Fruit fly (Drosophila melanogaster) whole organism, embryonic: ENCODE measurements around the gene CBP.
A peak's percentile ranks its signal among the peaks of the same experiment; 100 is the strongest.

Experiments used
- CG10321 ChIP-seq: fragments of 200-800 bp; sonication (Bioruptor generic); IDR thresholded peaks from 2 replicates; pipeline ENCODE4 v1.3.6; 2022; ENCODE audit warnings: missing biosample characterization, missing genetic modification characterization
- CG11247 ChIP-seq: fragments of 200-800 bp; sonication (Bioruptor generic); IDR thresholded peaks from 2 replicates; pipeline ENCODE4 v1.3.6; 2022; ENCODE audit warnings: missing biosample characterization, missing genetic modification characterization
- CG15011 ChIP-seq: fragments of 200-800 bp; sonication (Bioruptor generic); optimal IDR thresholded peaks from 3 replicates; lab custom pipeline; 2018; ENCODE audit warnings: missing biosample characterization, mild to moderate bottlenecking, missing genetic modification characterization
- CG16779 ChIP-seq: fragments of 200-800 bp; sonication (Bioruptor generic); IDR thresholded peaks from 2 replicates; pipeline ENCODE4 v1.3.6; 2022; ENCODE audit warnings: missing biosample characterization, missing genetic modification characterization
- CG30431 ChIP-seq: fragments of 200-800 bp; sonication (Bioruptor generic); optimal IDR thresholded peaks from 2 replicates; lab custom pipeline; 2017; ENCODE audit warnings: missing biosample characterization, missing genetic modification characterization
- CG3407 ChIP-seq: fragments of 200-800 bp; sonication (Bioruptor generic); optimal IDR thresholded peaks from 2 replicates; lab custom pipeline; 2018; ENCODE audit warnings: missing biosample characterization, mild to moderate bottlenecking, missing genetic modification characterization
- CG3726 ChIP-seq: fragments of 200-800 bp; sonication (Bioruptor generic); IDR thresholded peaks from 3 replicates; pipeline ENCODE4, ENCODE4 v1.3.6; 2022; ENCODE audit warnings: missing biosample characterization, missing genetic modification characterization
- CG6683 ChIP-seq: fragments of 200-800 bp; sonication (Bioruptor generic); optimal IDR thresholded peaks from 2 replicates; lab custom pipeline; 2017; ENCODE audit warnings: missing biosample characterization, mild to moderate bottlenecking, missing genetic modification characterization, missing genetic modification reagents
- Jarid2 ChIP-seq: fragments of 200-800 bp; sonication (Bioruptor generic); optimal IDR thresholded peaks from 3 replicates; lab custom pipeline; 2017; ENCODE audit warnings: mild to moderate bottlenecking, missing biosample characterization, missing genetic modification reagents, missing genetic modification characterization
- Xrp1 ChIP-seq: fragments of 200-800 bp; sonication (Bioruptor generic); IDR thresholded peaks from 2 replicates; pipeline ENCODE4 v1.3.6; 2022; ENCODE audit warnings: missing biosample characterization, missing genetic modification characterization
- YL-1 ChIP-seq: fragments of 200-800 bp; sonication (Bioruptor generic); optimal IDR thresholded peaks from 3 replicates; lab custom pipeline; 2017; ENCODE audit warnings: missing biosample characterization, mild to moderate bottlenecking, missing genetic modification characterization
- grau ChIP-seq: fragments of 200-800 bp; optimal IDR thresholded peaks from 3 replicates; lab custom pipeline; 2019; ENCODE audit warnings: missing biosample characterization, mild to moderate bottlenecking, missing genetic modification characterization, moderate library complexity
- tin ChIP-seq: fragments of 200-800 bp; sonication (Bioruptor generic); optimal IDR thresholded peaks from 3 replicates; lab custom pipeline; 2016; ENCODE audit warnings: missing biosample characterization, missing genetic modification characterization

DNA sequence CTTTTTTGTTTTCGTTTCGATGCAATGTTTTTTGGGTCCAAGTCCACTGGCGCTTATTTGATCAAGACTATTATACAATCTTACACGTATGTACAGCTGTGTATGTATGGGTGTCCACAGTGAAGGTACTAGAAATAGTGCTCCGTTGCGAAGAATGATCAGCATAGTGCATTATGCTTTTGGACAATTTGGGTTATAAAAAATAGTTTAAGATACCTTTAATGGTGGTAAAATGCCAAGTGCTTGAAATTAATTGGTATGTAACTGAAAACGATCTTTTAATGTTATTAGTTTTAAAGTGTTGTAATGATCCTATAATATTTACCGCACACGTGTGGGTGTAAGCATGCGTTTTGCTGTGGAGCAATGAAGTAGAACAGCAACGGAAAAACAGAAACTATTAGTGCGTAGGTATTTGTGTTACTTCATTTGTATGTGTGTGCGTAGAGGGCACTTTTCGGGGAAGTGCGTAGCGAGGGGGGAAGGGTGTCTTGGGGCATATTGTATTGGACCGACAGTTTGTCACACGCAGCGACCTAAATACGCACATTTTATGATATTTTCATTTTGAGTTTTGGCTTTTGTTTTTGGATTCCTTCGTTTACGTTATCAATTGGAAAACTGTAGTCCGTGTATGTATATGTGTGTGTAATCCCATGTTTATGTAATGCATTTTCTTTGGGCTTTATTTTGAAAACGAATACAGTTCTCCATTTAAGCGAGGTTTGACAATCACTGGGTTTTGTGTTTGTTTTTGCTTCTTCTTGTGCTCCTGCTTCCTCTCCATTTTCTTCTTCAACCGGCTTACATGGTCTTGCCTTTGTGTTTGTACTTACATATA is 811 bp upstream of the CBP start:
- TF ChIP-seq YL-1 (GFP tag; lab: Kevin White, UChicago) (peak; percentile 10), CG15011 (GFP tag; lab: Kevin White, UChicago) (peak; percentile 83), tin (GFP tag; lab: Kevin White, UChicago) (peak; percentile 91), CG6683 (peak; percentile 69), CG3726 (GFP tag; lab: Robert Waterston, UW) (peak; percentile 83; the same call in 2 of the 3 replicates), CG16779 (GFP tag; lab: Robert Waterston, UW) (no peak), CG11247 (GFP tag; lab: Robert Waterston, UW) (peak; percentile 72), CG3407 (peak; percentile 88), Jarid2 (GFP tag; lab: Kevin White, UChicago) (peak; percentile 65), CG30431 (peak; percentile 90), CG10321 (peak; percentile 58; the same call in 1 of the 2 replicates), Xrp1 (GFP tag; lab: Robert Waterston, UW) (peak; percentile 95), grau (tag; lab: Kevin White, UChicago) (peak; percentile 93)
